Worm (Caenorhabditis elegans) whole organism, mixed stage, embryonic: Measurements from ENCODE around the gene Y53G8B.1.

Experiments used
- elt-3 ChIP-seq: fragments of 150-350 bp; optimal IDR thresholded peaks from 2 replicates; lab custom pipeline; 2014; ENCODE audit warnings: missing biosample characterization, missing genetic modification characterization
- hlh-1 ChIP-seq: fragments of 150-350 bp; optimal IDR thresholded peaks from 2 replicates; lab custom pipeline; 2014; ENCODE audit warnings: missing biosample characterization, missing genetic modification reagents, missing genetic modification characterization
- lin-32 ChIP-seq: fragments of 200-800 bp; sonication (Bioruptor generic); optimal IDR thresholded peaks from 2 replicates; lab custom pipeline; 2018; ENCODE audit warnings: mild to moderate bottlenecking, missing genetic modification characterization, missing compliant biosample characterization
- snpc-4 ChIP-seq: fragments of 150-350 bp; optimal IDR thresholded peaks from 2 replicates; lab custom pipeline; 2014; ENCODE audit warnings: missing biosample characterization, missing genetic modification characterization
- tbx-8 ChIP-seq: fragments of 200-800 bp; sonication (Bioruptor generic); optimal IDR thresholded peaks from 2 replicates; lab custom pipeline; 2018; ENCODE audit warnings: mild to moderate bottlenecking, missing genetic modification characterization, moderate library complexity, missing compliant biosample characterization
- unc-120 ChIP-seq: sonication (generic microtip); optimal IDR thresholded peaks from 2 replicates; lab custom pipeline; 2017; ENCODE audit warnings: missing genetic modification characterization, missing compliant biosample characterization; ENCODE audit not compliant: poor library complexity, severe bottlenecking
- unc-39 ChIP-seq: fragments of 150-350 bp; optimal IDR thresholded peaks from 2 replicates; lab custom pipeline; 2014; ENCODE audit warnings: missing biosample characterization, missing genetic modification characterization
- ztf-11 ChIP-seq: fragments of 150-350 bp; optimal IDR thresholded peaks from 2 replicates; lab custom pipeline; 2014; ENCODE audit warnings: missing biosample characterization, missing genetic modification characterization

DNA sequence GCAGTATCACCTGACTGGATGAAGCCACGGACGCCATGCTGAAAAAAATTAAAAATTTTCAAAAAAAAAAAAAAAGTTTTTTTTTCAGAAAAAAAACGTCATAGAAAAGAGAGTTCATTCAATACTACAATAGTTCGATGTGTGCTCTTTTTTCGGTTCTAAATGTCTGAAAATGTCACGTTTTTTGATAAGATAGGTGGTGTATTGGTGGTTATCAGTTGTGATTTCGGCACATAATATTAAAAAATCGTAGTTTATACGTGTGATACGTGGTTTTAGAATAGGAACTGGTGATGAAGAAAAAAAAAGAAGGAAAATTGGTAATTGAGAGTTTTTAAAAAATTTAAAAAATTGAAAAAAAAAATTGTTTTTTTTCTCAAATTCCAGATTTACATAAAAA is 12.1 kb upstream of the Y53G8B.1 start:
- no peak for TF ChIP-seq elt-3 (tag; lab: Kevin White, UChicago)
- no peak for TF ChIP-seq ztf-11 (tag; lab: Kevin White, UChicago)
- no peak for TF ChIP-seq hlh-1 (tag; lab: Kevin White, UChicago)
- no peak for TF ChIP-seq unc-39 (tag; lab: Kevin White, UChicago)
- no peak for TF ChIP-seq tbx-8 (GFP tag; lab: Kevin White, UChicago)
- no peak for TF ChIP-seq snpc-4 (tag; lab: Kevin White, UChicago)
- no peak for TF ChIP-seq unc-120 (tag; lab: Kevin White, UChicago)
- TF ChIP-seq lin-32 (GFP tag; lab: Kevin White, UChicago) = no peak
